Fruit fly (Drosophila melanogaster) whole organism, embryonic: ENCODE results near the gene CG15922.

Source experiments
- Bgb ChIP-seq: fragments of 200-800 bp; sonication (Bioruptor generic); IDR thresholded peaks from 2 replicates; pipeline ENCODE4 v1.3.6; 2022; ENCODE audit warnings: missing biosample characterization, missing genetic modification characterization; ENCODE audit not compliant: partially characterized antibody
- CG10366 ChIP-seq: fragments of 200-800 bp; sonication (Bioruptor generic); IDR thresholded peaks from 2 replicates; pipeline ENCODE4 v1.3.6; 2022; ENCODE audit warnings: missing biosample characterization, missing genetic modification characterization
- CG11085 ChIP-seq: fragments of 200-800 bp; sonication (Bioruptor generic); IDR thresholded peaks from 2 replicates; pipeline ENCODE4 v1.3.6; 2022; ENCODE audit warnings: missing biosample characterization, missing genetic modification characterization
- CG12299 ChIP-seq: fragments of 200-800 bp; sonication (Bioruptor generic); optimal IDR thresholded peaks from 2 replicates; lab custom pipeline; 2018; ENCODE audit warnings: missing biosample characterization, mild to moderate bottlenecking, missing genetic modification characterization
- CG14667 ChIP-seq: fragments of 200-800 bp; sonication (Bioruptor generic); IDR thresholded peaks from 2 replicates; pipeline ENCODE4 v1.3.6; 2022; ENCODE audit warnings: missing biosample characterization, missing genetic modification characterization
- CG16863 ChIP-seq: fragments of 200-800 bp; sonication (Bioruptor generic); optimal IDR thresholded peaks from 3 replicates; lab custom pipeline; 2016; ENCODE audit warnings: missing biosample characterization, missing genetic modification characterization
- CG17359 ChIP-seq: fragments of 200-800 bp; sonication (Bioruptor generic); optimal IDR thresholded peaks from 3 replicates; lab custom pipeline; 2018; ENCODE audit warnings: missing biosample characterization, mild to moderate bottlenecking, missing genetic modification characterization, moderate library complexity
- CG17802 ChIP-seq: fragments of 200-800 bp; sonication (Bioruptor generic); optimal IDR thresholded peaks from 2 replicates; lab custom pipeline; 2018; ENCODE audit warnings: missing biosample characterization, mild to moderate bottlenecking, missing genetic modification characterization, moderate library complexity
- CG18262 ChIP-seq: fragments of 200-800 bp; optimal IDR thresholded peaks from 3 replicates; lab custom pipeline; 2019; ENCODE audit warnings: missing biosample characterization, mild to moderate bottlenecking, missing genetic modification characterization, moderate library complexity
- CG18764 ChIP-seq: fragments of 200-800 bp; sonication (Bioruptor generic); optimal IDR thresholded peaks from 3 replicates; lab custom pipeline; 2016; ENCODE audit warnings: missing biosample characterization, missing genetic modification characterization
- CG2120 ChIP-seq: fragments of 200-800 bp; sonication (Bioruptor generic); optimal IDR thresholded peaks from 3 replicates; lab custom pipeline; 2016; ENCODE audit warnings: missing biosample characterization, missing genetic modification characterization
- CG2678 ChIP-seq: fragments of 200-800 bp; sonication (Bioruptor generic); optimal IDR thresholded peaks from 3 replicates; lab custom pipeline; 2019; ENCODE audit warnings: missing biosample characterization, mild to moderate bottlenecking, missing genetic modification characterization, moderate library complexity
- CG30431 ChIP-seq: fragments of 200-800 bp; sonication (Bioruptor generic); optimal IDR thresholded peaks from 2 replicates; lab custom pipeline; 2017; ENCODE audit warnings: missing biosample characterization, missing genetic modification characterization
- CG3726 ChIP-seq: fragments of 200-800 bp; sonication (Bioruptor generic); IDR thresholded peaks from 3 replicates; pipeline ENCODE4, ENCODE4 v1.3.6; 2022; ENCODE audit warnings: missing biosample characterization, missing genetic modification characterization
- CG43689 ChIP-seq: fragments of 200-800 bp; sonication (Bioruptor generic); IDR thresholded peaks from 2 replicates; pipeline ENCODE4 v1.3.6; 2022; ENCODE audit warnings: missing biosample characterization, missing genetic modification characterization
- CG4707 ChIP-seq: fragments of 200-800 bp; sonication (Bioruptor generic); optimal IDR thresholded peaks from 2 replicates; lab custom pipeline; 2018; ENCODE audit warnings: missing biosample characterization, mild to moderate bottlenecking, missing genetic modification characterization, moderate library complexity
- CG6272 ChIP-seq: fragments of 200-800 bp; sonication (Bioruptor generic); IDR thresholded peaks from 2 replicates; pipeline ENCODE4 v1.3.6; 2022; ENCODE audit warnings: missing biosample characterization, missing genetic modification characterization
- CG7271 ChIP-seq: fragments of 200-800 bp; sonication (Bioruptor generic); optimal IDR thresholded peaks from 2 replicates; lab custom pipeline; 2018; ENCODE audit warnings: missing biosample characterization, mild to moderate bottlenecking, missing genetic modification characterization, moderate library complexity
- CG8388 ChIP-seq: fragments of 200-800 bp; sonication (Bioruptor generic); optimal IDR thresholded peaks from 2 replicates; lab custom pipeline; 2019; ENCODE audit warnings: missing biosample characterization, mild to moderate bottlenecking, missing genetic modification characterization, moderate library complexity
- CG8944 ChIP-seq: fragments of 200-800 bp; sonication (Bioruptor generic); optimal IDR thresholded peaks from 3 replicates; lab custom pipeline; 2016; ENCODE audit warnings: missing biosample characterization, missing genetic modification characterization
- CG9817 ChIP-seq: fragments of 200-800 bp; sonication (Bioruptor generic); optimal IDR thresholded peaks from 2 replicates; lab custom pipeline; 2018; ENCODE audit warnings: missing biosample characterization, mild to moderate bottlenecking, missing genetic modification characterization, moderate library complexity
- CkIIα-i1 ChIP-seq: fragments of 200-800 bp; sonication (Bioruptor generic); IDR thresholded peaks from 2 replicates; pipeline ENCODE4 v1.3.6; 2022; ENCODE audit warnings: missing biosample characterization, missing genetic modification characterization
- Fer3 ChIP-seq: fragments of 200-800 bp; sonication (Bioruptor generic); optimal IDR thresholded peaks from 2 replicates; lab custom pipeline; 2018; ENCODE audit warnings: missing biosample characterization, mild to moderate bottlenecking, missing genetic modification characterization, moderate library complexity
- GATAe ChIP-seq: fragments of 200-800 bp; sonication (Bioruptor generic); conservative IDR thresholded peaks from 2 replicates; pipeline ENCODE4 v1.3.6; 2022; ENCODE audit warnings: missing biosample characterization, missing genetic modification characterization
- HLH3B ChIP-seq: fragments of 200-800 bp; sonication (Bioruptor generic); IDR thresholded peaks from 2 replicates; pipeline ENCODE4 v1.3.6; 2022; ENCODE audit warnings: missing biosample characterization, missing genetic modification characterization
- HmgD ChIP-seq: fragments of 200-800 bp; sonication (Bioruptor generic); optimal IDR thresholded peaks from 3 replicates; lab custom pipeline; 2016; ENCODE audit warnings: missing biosample characterization, missing genetic modification characterization
- HmgZ ChIP-seq: fragments of 200-800 bp; sonication (Bioruptor generic); optimal IDR thresholded peaks from 2 replicates; lab custom pipeline; 2018; ENCODE audit warnings: missing biosample characterization, mild to moderate bottlenecking, missing genetic modification characterization
- Meics ChIP-seq: fragments of 200-800 bp; sonication (Bioruptor generic); optimal IDR thresholded peaks from 2 replicates; lab custom pipeline; 2017; ENCODE audit warnings: missing biosample characterization, mild to moderate bottlenecking, missing genetic modification characterization
- NFAT ChIP-seq: fragments of 200-800 bp; sonication (Bioruptor generic); IDR thresholded peaks from 2 replicates; pipeline ENCODE4 v1.3.6; 2022; ENCODE audit warnings: missing biosample characterization, missing genetic modification characterization
- Rfx ChIP-seq: fragments of 200-800 bp; sonication (Bioruptor generic); IDR thresholded peaks from 2 replicates; pipeline ENCODE4 v1.3.6; 2022; ENCODE audit warnings: missing biosample characterization, missing genetic modification characterization
- abd-A ChIP-seq: fragments of 200-800 bp; sonication (Bioruptor generic); optimal IDR thresholded peaks from 3 replicates; lab custom pipeline; 2019; ENCODE audit warnings: missing biosample characterization, mild to moderate bottlenecking, missing genetic modification characterization, moderate library complexity
- amos ChIP-seq: fragments of 200-800 bp; sonication (Bioruptor generic); IDR thresholded peaks from 2 replicates; pipeline ENCODE4 v1.3.6; 2022; ENCODE audit warnings: missing biosample characterization, missing genetic modification characterization; ENCODE audit not compliant: partially characterized antibody
- cato ChIP-seq: fragments of 200-800 bp; sonication (Bioruptor generic); optimal IDR thresholded peaks from 2 replicates; lab custom pipeline; 2016; ENCODE audit warnings: missing biosample characterization, missing genetic modification characterization, borderline replicate concordance
- chinmo ChIP-seq: fragments of 200-800 bp; sonication (Bioruptor generic); IDR thresholded peaks from 4 replicates; pipeline ENCODE4 v1.3.6; 2022; ENCODE audit warnings: missing biosample characterization, missing genetic modification characterization; ENCODE audit not compliant: partially characterized antibody
- dysf ChIP-seq: fragments of 200-800 bp; sonication (Bioruptor generic); IDR thresholded peaks from 3 replicates; pipeline ENCODE4 v1.3.6; 2022; ENCODE audit warnings: missing biosample characterization, missing genetic modification characterization
- ems ChIP-seq: fragments of 200-800 bp; sonication (Bioruptor generic); optimal IDR thresholded peaks from 3 replicates; lab custom pipeline; 2016; ENCODE audit warnings: missing biosample characterization, missing genetic modification characterization
- en ChIP-seq: fragments of 200-800 bp; sonication (Bioruptor generic); optimal IDR thresholded peaks from 2 replicates; lab custom pipeline; 2016; ENCODE audit warnings: missing biosample characterization, missing genetic modification characterization
- fd3F ChIP-seq: fragments of 200-800 bp; sonication (Bioruptor generic); optimal IDR thresholded peaks from 2 replicates; lab custom pipeline; 2018; ENCODE audit warnings: missing biosample characterization, mild to moderate bottlenecking, missing genetic modification characterization, moderate library complexity
- gce ChIP-seq: fragments of 200-800 bp; sonication (Bioruptor generic); IDR thresholded peaks from 3 replicates; pipeline ENCODE4 v1.3.6; 2022; ENCODE audit warnings: missing biosample characterization, missing genetic modification characterization
- inv ChIP-seq: fragments of 200-800 bp; sonication (Bioruptor generic); IDR thresholded peaks from 2 replicates; pipeline ENCODE4 v1.3.6; 2022; ENCODE audit warnings: missing biosample characterization, missing genetic modification characterization; ENCODE audit not compliant: partially characterized antibody
- lab ChIP-seq: fragments of 200-800 bp; sonication (Bioruptor generic); optimal IDR thresholded peaks from 3 replicates; lab custom pipeline; 2017; ENCODE audit warnings: missing biosample characterization, missing genetic modification characterization, mild to moderate bottlenecking, moderate library complexity, missing genetic modification reagents
- lola ChIP-seq, 3 experiments: fragments of >200 bp in 2 of 3; fragments of 200-800 bp in 1 of 3; sonication (Bioruptor generic) in 1 of 3; optimal IDR thresholded peaks; 2 replicates each; lab custom pipeline; 2017 to 2019; ENCODE audit warnings: missing biosample characterization in 3 of 3, missing genetic modification characterization in 3 of 3, mild to moderate bottlenecking in 1 of 3, moderate library complexity in 1 of 3
- nerfin-2 ChIP-seq: fragments of 200-800 bp; sonication (Bioruptor generic); IDR thresholded peaks from 2 replicates; pipeline ENCODE4 v1.3.6; 2022; ENCODE audit warnings: missing biosample characterization, missing genetic modification characterization; ENCODE audit not compliant: partially characterized antibody
- sens ChIP-seq: fragments of 200-800 bp; sonication (Bioruptor generic); peaks from one replicate; lab custom pipeline; 2016; ENCODE audit warnings: missing biosample characterization, missing genetic modification characterization
- sim ChIP-seq: fragments of 200-800 bp; sonication (Bioruptor generic); IDR thresholded peaks from 2 replicates; pipeline ENCODE4 v1.3.6; 2022; ENCODE audit warnings: missing biosample characterization, missing genetic modification characterization
- sqz ChIP-seq: fragments of 200-800 bp; sonication (Bioruptor generic); optimal IDR thresholded peaks from 3 replicates; lab custom pipeline; 2018; ENCODE audit warnings: missing biosample characterization, mild to moderate bottlenecking, missing genetic modification characterization
- zf30C ChIP-seq: fragments of 200-800 bp; sonication (Bioruptor generic); optimal IDR thresholded peaks from 3 replicates; lab custom pipeline; 2018; ENCODE audit warnings: missing biosample characterization, mild to moderate bottlenecking, missing genetic modification characterization

The CG15922 gene

dm6 chr3R:20594194-20595144, 34.4 kb upstream of the CG15922 start (continued):
- TF ChIP-seq chinmo (GFP tag; lab: Robert Waterston, UW) (no peak), ems (no peak), sens (GFP tag; lab: Kevin White, UChicago) (peak; percentile 92), CG2678 (tag; lab: Kevin White, UChicago) (peak; percentile 95), CG14667 (peak; percentile 79), cato (GFP tag; lab: Kevin White, UChicago) (peak; percentile 79), CG18764 (GFP tag; lab: Kevin White, UChicago) (peak; percentile 79), sqz (GFP tag; lab: Kevin White, UChicago) (peak; percentile 91), CG17802 (peak; percentile 47), Fer3 (tag; lab: Kevin White, UChicago) (peak; percentile 81), fd3F (GFP tag; lab: Kevin White, UChicago) (peak; percentile 72), dysf (GFP tag; lab: Robert Waterston, UW) (peak; percentile 88), CG6272 (peak; percentile 63), gce (peak; percentile 74), HmgZ (tag; lab: Kevin White, UChicago) (peak; percentile 50), CG7271 (peak; percentile 88), NFAT (GFP tag; lab: Robert Waterston, UW) (0 out of 2 replicates have a peak, but pooled peaks have one; percentile 8), Rfx (GFP tag; lab: Robert Waterston, UW) (peak; percentile 49), CG2120 (GFP tag; lab: Kevin White, UChicago) (peak; percentile 55), CG3726 (GFP tag; lab: Robert Waterston, UW) (peak; percentile 52; the same call in 2 of the 3 replicates), CG16863 (GFP tag; lab: Kevin White, UChicago) (no peak), CG18262 (tag; lab: Kevin White, UChicago) (peak; percentile 98), HLH3B (GFP tag; lab: Robert Waterston, UW) (peak; percentile 79), CG43689 (GFP tag; lab: Robert Waterston, UW) (peak; percentile 55; the same call in 1 of the 2 replicates), HmgD (GFP tag; lab: Kevin White, UChicago) (no peak), inv (GFP tag; lab: Robert Waterston, UW) (no peak), CG9817 (peak; percentile 75), CG30431 (GFP tag; lab: Kevin White, UChicago) (peak; percentile 68), CG8388 (GFP tag; lab: Kevin White, UChicago) (peak; percentile 96), Bgb (no peak), zf30C (peak; percentile 93), abd-A (no peak), lola (GFP tag; optimal IDR thresholded peaks at IDR 0.05; lab: Kevin White, UChicago) (peak in 1 of 3 experiments; percentile 98), GATAe (no peak; the same call in 1 of the 2 replicates), CG12299 (tag; lab: Kevin White, UChicago) (peak; percentile 92), nerfin-2 (GFP tag; lab: Robert Waterston, UW) (no peak), lab (peak; percentile 87), CG4707 (GFP tag; lab: Kevin White, UChicago) (peak; percentile 33), sim (GFP tag; lab: Robert Waterston, UW) (peak; percentile 79), en (GFP tag; lab: Kevin White, UChicago) (no peak), CG10366 (peak; percentile 71), CG8944 (peak; percentile 21), CG17359 (tag; lab: Kevin White, UChicago) (peak; percentile 95), amos (GFP tag; lab: Robert Waterston, UW) (no peak), Meics (GFP tag; lab: Kevin White, UChicago) (peak; percentile 87), CG11085 (GFP tag; lab: Robert Waterston, UW) (peak; percentile 29; the same call in 1 of the 2 replicates), CkIIα-i1 (GFP tag; lab: Robert Waterston, UW) (no peak)
